Fruit fly (Drosophila melanogaster): Measurements from ENCODE around the gene CG14441.

The CG14441 gene

dm6 chrX:6698248-6698812, 978 bp upstream of the CG14441 start, which contains the start of gene CG14440 (continued):
- peak; percentile 18 for TF ChIP-seq Hmr (GFP tag; optimal IDR thresholded peaks at IDR 0.05)
- TF ChIP-seq phol (tag; optimal IDR thresholded peaks at IDR 0.05), result no peak
- TF ChIP-seq repo (GFP tag; optimal IDR thresholded peaks at IDR 0.05), result no peak
- TF ChIP-seq vfl (GFP tag; optimal IDR thresholded peaks at IDR 0.05), result no peak
- no peak for TF ChIP-seq CG11456 (GFP tag; IDR thresholded peaks at IDR 0.05)
- TF ChIP-seq CG13894 (tag; optimal IDR thresholded peaks at IDR 0.05), result no peak
- TF ChIP-seq Atf6 (GFP tag; IDR thresholded peaks at IDR 0.05), result no peak; the same call in 1 of the 2 replicates
- TF ChIP-seq Usf (GFP tag; optimal IDR thresholded peaks at IDR 0.05), result no peak
- no peak for TF ChIP-seq bcd (GFP tag; optimal IDR thresholded peaks at IDR 0.05)
- no peak for TF ChIP-seq CG30020 (tag; optimal IDR thresholded peaks at IDR 0.05)
- no peak for TF ChIP-seq CG10979 (tag; optimal IDR thresholded peaks at IDR 0.05)
- no peak for TF ChIP-seq lab (GFP tag; optimal IDR thresholded peaks at IDR 0.05)
- no peak for TF ChIP-seq gro (GFP tag; optimal IDR thresholded peaks at IDR 0.05)
- no peak for TF ChIP-seq tx (GFP tag; optimal IDR thresholded peaks at IDR 0.05)
- no peak for TF ChIP-seq Doc3 (GFP tag; IDR thresholded peaks at IDR 0.05; ENCODE audit: partially characterized antibody)
- TF ChIP-seq Rx (GFP tag; IDR thresholded peaks at IDR 0.05), result no peak
- TF ChIP-seq CG13287 (GFP tag; IDR thresholded peaks at IDR 0.05; ENCODE audit: partially characterized antibody), result peak; percentile 12; the same call in 1 of the 2 replicates
- peak; percentile 8; the same call in 1 of the 2 replicates for TF ChIP-seq NFAT (GFP tag; IDR thresholded peaks at IDR 0.05)
- no peak for TF ChIP-seq CG16779 (GFP tag; IDR thresholded peaks at IDR 0.05)
- TF ChIP-seq CG33213 (GFP tag; optimal IDR thresholded peaks at IDR 0.05), result no peak
- no peak for TF ChIP-seq TFAM (GFP tag; optimal IDR thresholded peaks at IDR 0.05)
- TF ChIP-seq CG12391 (tag; optimal IDR thresholded peaks at IDR 0.05), result no peak
- no peak for TF ChIP-seq CG5953 (GFP tag; IDR thresholded peaks at IDR 0.05)
- peak; percentile 25; the same call in 1 of the 2 replicates for TF ChIP-seq bbx (GFP tag; IDR thresholded peaks at IDR 0.05; ENCODE audit: partially characterized antibody)
- no peak for TF ChIP-seq dmrt99B (tag; optimal IDR thresholded peaks at IDR 0.05)
- 0 out of 3 replicates have a peak, but pooled peaks have one; percentile 43 for TF ChIP-seq otp (GFP tag; IDR thresholded peaks at IDR 0.05)
- no peak for TF ChIP-seq odd (GFP tag; optimal IDR thresholded peaks at IDR 0.05)
- no peak for TF ChIP-seq Sin3A (optimal IDR thresholded peaks at IDR 0.05)
- no peak for TF ChIP-seq grn (GFP tag; optimal IDR thresholded peaks at IDR 0.05)
- no peak for TF ChIP-seq CG2120 (GFP tag; optimal IDR thresholded peaks at IDR 0.05)
- no peak for TF ChIP-seq sima (GFP tag; optimal IDR thresholded peaks at IDR 0.05)
- no peak for TF ChIP-seq HLH3B (GFP tag; IDR thresholded peaks at IDR 0.05)
- no peak for TF ChIP-seq CG10209 (GFP tag; optimal IDR thresholded peaks at IDR 0.05)
- no peak for TF ChIP-seq Atf3 (GFP tag; optimal IDR thresholded peaks at IDR 0.05)
- no peak for TF ChIP-seq ERR (GFP tag; optimal IDR thresholded peaks at IDR 0.05)
- no peak for TF ChIP-seq CG14710 (tag; optimal IDR thresholded peaks at IDR 0.05)
- no peak for TF ChIP-seq CG13123 (GFP tag; optimal IDR thresholded peaks at IDR 0.05)
- no peak for TF ChIP-seq CG4424 (GFP tag; optimal IDR thresholded peaks at IDR 0.05)
- TF ChIP-seq tgo (GFP tag; IDR thresholded peaks at IDR 0.05), result no peak
- no peak for TF ChIP-seq CG17802 (tag; optimal IDR thresholded peaks at IDR 0.05)
- TF ChIP-seq Dll (GFP tag; IDR thresholded peaks at IDR 0.05; ENCODE audit: partially characterized antibody), result no peak
- peak; percentile 40 for TF ChIP-seq CG34224 (GFP tag; IDR thresholded peaks at IDR 0.05; ENCODE audit: partially characterized antibody)
- no peak for TF ChIP-seq Mes4 (GFP tag; optimal IDR thresholded peaks at IDR 0.05)
- TF ChIP-seq exex (tag; optimal IDR thresholded peaks at IDR 0.05), result peak; percentile 45
- 0 out of 2 replicates have a peak, but pooled peaks have one; percentile 27 for TF ChIP-seq tna (GFP tag; IDR thresholded peaks at IDR 0.05; ENCODE audit: partially characterized antibody)
- TF ChIP-seq B-H2 (GFP tag; optimal IDR thresholded peaks at IDR 0.05), result no peak
- no peak for TF ChIP-seq ci (GFP tag; IDR thresholded peaks at IDR 0.05)
- no peak for TF ChIP-seq org-1 (GFP tag; optimal IDR thresholded peaks at IDR 0.05)
- TF ChIP-seq cas (GFP tag; IDR thresholded peaks at IDR 0.05), result no peak
- TF ChIP-seq sr (GFP tag; IDR thresholded peaks at IDR 0.05), result no peak
- no peak for TF ChIP-seq CG16815 (GFP tag; optimal IDR thresholded peaks at IDR 0.05)

Data from whole organism, embryonic.